Worm (Caenorhabditis elegans) whole organism, L1 larva: ENCODE measurements around the gene mel-46.
A peak's percentile ranks its signal among the peaks of the same experiment; 100 is the strongest.

Experiments used
- C04F5.9 ChIP-seq: sonication (generic microtip); optimal IDR thresholded peaks from 2 replicates; lab custom pipeline; 2016; ENCODE audit warnings: missing genetic modification characterization, missing compliant biosample characterization
- C16A3.4 ChIP-seq: fragments of 150-350 bp; optimal IDR thresholded peaks from 2 replicates; lab custom pipeline; 2014; ENCODE audit warnings: missing biosample characterization, missing genetic modification characterization
- aha-1 ChIP-seq: fragments of 150-350 bp; optimal IDR thresholded peaks from 2 replicates; lab custom pipeline; 2014; ENCODE audit warnings: missing biosample characterization, missing genetic modification characterization
- alr-1 ChIP-seq: fragments of 200-800 bp; sonication (Bioruptor generic); optimal IDR thresholded peaks from 2 replicates; lab custom pipeline; 2018; ENCODE audit warnings: borderline replicate concordance, mild to moderate bottlenecking, missing genetic modification characterization, missing compliant biosample characterization
- ama-1 ChIP-seq: fragments of 150-350 bp; optimal IDR thresholded peaks from 2 replicates; lab custom pipeline; 2014
- blmp-1 ChIP-seq: fragments of 150-350 bp; optimal IDR thresholded peaks from 2 replicates; lab custom pipeline; 2014; ENCODE audit warnings: missing biosample characterization, missing genetic modification characterization
- ceh-63 ChIP-seq: fragments of 200-800 bp; sonication (Bioruptor generic); optimal IDR thresholded peaks from 2 replicates; lab custom pipeline; 2018; ENCODE audit warnings: mild to moderate bottlenecking, missing genetic modification characterization, missing compliant biosample characterization
- ceh-8 ChIP-seq: fragments of 200-800 bp; sonication (Bioruptor generic); optimal IDR thresholded peaks from 2 replicates; lab custom pipeline; 2018; ENCODE audit warnings: mild to moderate bottlenecking, missing genetic modification characterization, moderate library complexity, missing compliant biosample characterization
- ceh-82 ChIP-seq, 3 experiments: fragments of 150-350 bp in 1 of 3; sonication (generic microtip) in 2 of 3; optimal IDR thresholded peaks; 2 replicates each; lab custom pipeline; 2014 to 2017; ENCODE audit warnings: missing biosample characterization in 3 of 3, missing genetic modification characterization in 3 of 3
- ceh-88 ChIP-seq: fragments of 200-800 bp; sonication (Bioruptor generic); IDR thresholded peaks from 2 replicates; pipeline ENCODE4 v1.3.6; 2022; ENCODE audit warnings: missing genetic modification characterization, missing compliant biosample characterization
- ceh-90 ChIP-seq: sonication (generic microtip); optimal IDR thresholded peaks from 2 replicates; lab custom pipeline; 2016; ENCODE audit warnings: missing genetic modification characterization, missing compliant biosample characterization
- dsc-1 ChIP-seq: sonication (generic microtip); optimal IDR thresholded peaks from 2 replicates; lab custom pipeline; 2016; ENCODE audit warnings: mild to moderate bottlenecking, missing genetic modification characterization, missing compliant biosample characterization
- efl-1 ChIP-seq, 4 experiments: fragments of 150-350 bp; optimal IDR thresholded peaks in 3 of 4; peaks in 1 of 4; 1 replicate in 1 of 4; 2 replicates in 3 of 4; lab custom pipeline; 2014; ENCODE audit warnings: missing biosample characterization in 2 of 4, missing genetic modification characterization in 2 of 4, missing genetic modification reagents in 2 of 4
- egl-27 ChIP-seq, 2 experiments: fragments of 150-350 bp in 1 of 2; sonication (generic microtip); optimal IDR thresholded peaks; 3 replicates each; lab custom pipeline; 2017 to 2018; ENCODE audit warnings: missing biosample characterization in 2 of 2, missing genetic modification characterization in 2 of 2, missing genetic modification reagents in 2 of 2
- elt-2 ChIP-seq: sonication (generic microtip); optimal IDR thresholded peaks from 2 replicates; lab custom pipeline; 2016; ENCODE audit warnings: missing genetic modification characterization, mild to moderate bottlenecking, inconsistent platforms, missing compliant biosample characterization, missing genetic modification reagents
- elt-3 ChIP-seq, 6 experiments: fragments of 150-350 bp in 1 of 6; sonication (generic microtip); optimal IDR thresholded peaks; 2 replicates each; lab custom pipeline; 2017 to 2018; ENCODE audit warnings: missing biosample characterization in 6 of 6, missing genetic modification characterization in 6 of 6, inconsistent platforms in 1 of 6
- ets-5 ChIP-seq: fragments of 200-800 bp; sonication (Bioruptor generic); IDR thresholded peaks from 2 replicates; pipeline ENCODE4 v1.3.6; 2022; ENCODE audit warnings: missing genetic modification characterization, missing compliant biosample characterization
- fkh-10 ChIP-seq: sonication (generic microtip); optimal IDR thresholded peaks from 2 replicates; lab custom pipeline; 2017; ENCODE audit warnings: missing biosample characterization, missing genetic modification reagents, missing genetic modification characterization
- fos-1 ChIP-seq: fragments of 150-350 bp; optimal IDR thresholded peaks from 2 replicates; lab custom pipeline; 2014; ENCODE audit warnings: missing biosample characterization, missing genetic modification characterization
- grh-1 ChIP-seq: fragments of 200-800 bp; sonication (Bioruptor generic); IDR thresholded peaks from 2 replicates; pipeline ENCODE4 v1.3.6; 2022; ENCODE audit warnings: missing genetic modification reagents, missing genetic modification characterization, missing compliant biosample characterization
- hlh-17 ChIP-seq: fragments of 200-800 bp; sonication (Bioruptor generic); optimal IDR thresholded peaks from 2 replicates; lab custom pipeline; 2018; ENCODE audit warnings: missing genetic modification characterization, mild to moderate bottlenecking, missing compliant biosample characterization, moderate library complexity, borderline replicate concordance
- irx-1 ChIP-seq: sonication (generic microtip); optimal IDR thresholded peaks from 2 replicates; lab custom pipeline; 2016; ENCODE audit warnings: missing genetic modification characterization, missing compliant biosample characterization
- isw-1 ChIP-seq: fragments of 200-800 bp; sonication (Bioruptor generic); IDR thresholded peaks from 2 replicates; pipeline ENCODE4 v1.3.6; 2022; ENCODE audit warnings: missing genetic modification characterization, missing compliant biosample characterization
- jun-1 ChIP-seq: fragments of 150-350 bp; optimal IDR thresholded peaks from 2 replicates; lab custom pipeline; 2014; ENCODE audit warnings: missing biosample characterization, missing genetic modification reagents, missing genetic modification characterization
- lin-13 ChIP-seq: fragments of 150-350 bp; optimal IDR thresholded peaks from 2 replicates; lab custom pipeline; 2014; ENCODE audit warnings: missing biosample characterization, missing genetic modification reagents, missing genetic modification characterization
- lin-35 ChIP-seq, 2 experiments: fragments of 150-350 bp; optimal IDR thresholded peaks; 2 replicates each; lab custom pipeline; 2014; ENCODE audit warnings: missing biosample characterization in 2 of 2, missing genetic modification characterization in 2 of 2, missing genetic modification reagents in 2 of 2
- lin-39 ChIP-seq: fragments of 150-350 bp; optimal IDR thresholded peaks from 2 replicates; lab custom pipeline; 2014; ENCODE audit warnings: missing biosample characterization, missing genetic modification reagents, missing genetic modification characterization
- lir-3 ChIP-seq: sonication (generic microtip); optimal IDR thresholded peaks from 2 replicates; lab custom pipeline; 2016; ENCODE audit warnings: mild to moderate bottlenecking, missing genetic modification characterization, moderate library complexity, missing compliant biosample characterization; ENCODE audit not compliant: poor library complexity
- mab-9 ChIP-seq: fragments of 200-800 bp; sonication (Bioruptor generic); IDR thresholded peaks from 2 replicates; pipeline ENCODE4 v1.3.6; 2022; ENCODE audit warnings: missing genetic modification reagents, missing genetic modification characterization, missing compliant biosample characterization
- mdl-1 ChIP-seq, 2 experiments: fragments of 150-350 bp; optimal IDR thresholded peaks; 2 replicates each; lab custom pipeline; 2014 to 2017; ENCODE audit warnings: missing biosample characterization in 2 of 2, missing genetic modification characterization in 2 of 2, inconsistent platforms in 1 of 2
- mef-2 ChIP-seq: fragments of 150-350 bp; optimal IDR thresholded peaks from 2 replicates; lab custom pipeline; 2014; ENCODE audit warnings: missing biosample characterization, missing genetic modification characterization
- mep-1 ChIP-seq: fragments of 150-350 bp; optimal IDR thresholded peaks from 2 replicates; lab custom pipeline; 2014; ENCODE audit warnings: missing biosample characterization, missing genetic modification characterization
- nhr-12 ChIP-seq: sonication (generic microtip); optimal IDR thresholded peaks from 2 replicates; lab custom pipeline; 2017; ENCODE audit warnings: missing biosample characterization, missing genetic modification characterization
- nhr-28 ChIP-seq: fragments of 150-350 bp; optimal IDR thresholded peaks from 2 replicates; lab custom pipeline; 2014; ENCODE audit warnings: missing biosample characterization, missing genetic modification characterization
- nhr-47 ChIP-seq: sonication (generic microtip); optimal IDR thresholded peaks from 2 replicates; lab custom pipeline; 2016; ENCODE audit warnings: mild to moderate bottlenecking, missing genetic modification characterization, moderate library complexity, missing compliant biosample characterization
- nhr-76 ChIP-seq: sonication (generic microtip); optimal IDR thresholded peaks from 2 replicates; lab custom pipeline; 2017; ENCODE audit warnings: missing biosample characterization, missing genetic modification characterization
- nhr-85 ChIP-seq: sonication (generic microtip); peaks from one replicate; lab custom pipeline; 2016; ENCODE audit warnings: missing genetic modification characterization, inconsistent platforms, missing compliant biosample characterization
- nhr-90 ChIP-seq: sonication (generic microtip); optimal IDR thresholded peaks from 2 replicates; lab custom pipeline; 2016; ENCODE audit warnings: mild to moderate bottlenecking, missing genetic modification characterization, missing compliant biosample characterization; ENCODE audit not compliant: poor library complexity
- pag-3 ChIP-seq: sonication (generic microtip); optimal IDR thresholded peaks from 2 replicates; lab custom pipeline; 2017; ENCODE audit warnings: missing genetic modification characterization, mild to moderate bottlenecking, missing compliant biosample characterization, antibody characterized with exemption, borderline replicate concordance; ENCODE audit not compliant: insufficient read depth
- pqm-1 ChIP-seq: sonication (generic microtip); optimal IDR thresholded peaks from 3 replicates; lab custom pipeline; 2017; ENCODE audit warnings: missing biosample characterization, missing genetic modification characterization
- rnt-1 ChIP-seq: sonication (generic microtip); optimal IDR thresholded peaks from 2 replicates; lab custom pipeline; 2016; ENCODE audit warnings: mild to moderate bottlenecking, missing genetic modification characterization, moderate library complexity, missing compliant biosample characterization
- skn-1 ChIP-seq: fragments of 150-350 bp; optimal IDR thresholded peaks from 2 replicates; lab custom pipeline; 2014; ENCODE audit warnings: missing biosample characterization, missing genetic modification characterization
- snu-23 ChIP-seq: sonication (generic microtip); optimal IDR thresholded peaks from 2 replicates; lab custom pipeline; 2016; ENCODE audit warnings: missing genetic modification characterization, missing compliant biosample characterization
- sox-4 ChIP-seq: sonication (generic microtip); optimal IDR thresholded peaks from 2 replicates; lab custom pipeline; 2016; ENCODE audit warnings: missing genetic modification characterization, missing compliant biosample characterization
- sptf-1 ChIP-seq: fragments of 150-350 bp; optimal IDR thresholded peaks from 2 replicates; lab custom pipeline; 2014; ENCODE audit warnings: missing biosample characterization, missing genetic modification characterization
- sup-37 ChIP-seq: fragments of 200-800 bp; sonication (Bioruptor generic); optimal IDR thresholded peaks from 2 replicates; lab custom pipeline; 2018; ENCODE audit warnings: mild to moderate bottlenecking, missing genetic modification characterization, missing compliant biosample characterization
- tlp-1 ChIP-seq: fragments of 150-350 bp; optimal IDR thresholded peaks from 2 replicates; lab custom pipeline; 2014; ENCODE audit warnings: missing biosample characterization, missing genetic modification characterization
- unc-130 ChIP-seq: fragments of 150-350 bp; optimal IDR thresholded peaks from 2 replicates; lab custom pipeline; 2017; ENCODE audit warnings: missing biosample characterization, missing genetic modification characterization, inconsistent platforms
- unc-86 ChIP-seq: sonication (generic microtip); optimal IDR thresholded peaks from 2 replicates; lab custom pipeline; 2016; ENCODE audit warnings: missing genetic modification characterization, missing compliant biosample characterization
- vab-15 ChIP-seq: sonication (generic microtip); optimal IDR thresholded peaks from 2 replicates; lab custom pipeline; 2017; ENCODE audit warnings: missing genotype, mild to moderate bottlenecking, missing genetic modification characterization, missing compliant biosample characterization
- xbp-1 ChIP-seq: sonication (generic microtip); optimal IDR thresholded peaks from 2 replicates; lab custom pipeline; 2016; ENCODE audit warnings: missing genetic modification characterization, missing compliant biosample characterization
- zag-1 ChIP-seq: fragments of 150-350 bp; optimal IDR thresholded peaks from 2 replicates; lab custom pipeline; 2014; ENCODE audit warnings: missing biosample characterization, missing genetic modification characterization
- zip-4 ChIP-seq: fragments of 200-800 bp; sonication (Bioruptor generic); optimal IDR thresholded peaks from 2 replicates; lab custom pipeline; 2018; ENCODE audit warnings: mild to moderate bottlenecking, missing genetic modification characterization, moderate library complexity, missing compliant biosample characterization

mel-46 gene

DNA sequence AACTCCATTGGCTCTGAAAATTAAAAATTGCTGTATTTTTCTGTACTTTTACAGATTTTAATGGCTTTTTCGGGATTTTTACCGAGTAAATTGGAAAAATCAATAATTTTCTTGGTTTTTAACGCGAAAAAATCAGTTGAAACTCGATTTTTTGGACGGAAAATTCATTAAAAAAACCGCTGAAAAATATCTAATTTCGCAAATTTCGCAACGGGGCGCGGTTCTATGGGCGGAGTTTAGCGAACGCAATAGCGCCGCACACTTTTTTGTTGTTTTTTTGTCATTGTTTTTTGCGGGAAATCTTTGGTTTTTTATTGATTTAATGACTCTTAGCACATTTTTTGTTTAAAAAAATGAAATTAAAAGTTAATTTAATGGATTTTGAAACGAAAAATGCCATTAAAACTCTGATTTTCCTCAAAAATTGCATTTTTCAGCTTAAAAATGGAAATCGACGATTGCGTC is at the start of gene mel-46, which contains the start of gene lsy-13:
mel-46 (minus strand) TSS at position 51 of the 465 bp plus-strand sequence.
lsy-13 (plus strand) TSS at position 440 of the 465 bp plus-strand sequence.
- no peak for TF ChIP-seq nhr-90
- TF ChIP-seq vab-15 (tag; lab: Kevin White, UChicago), result no peak
- peak; percentile 58 for TF ChIP-seq snu-23 (GFP tag; lab: Kevin White, UChicago)
- TF ChIP-seq pag-3 (tag; lab: Kevin White, UChicago), result no peak
- peak; percentile 62 for TF ChIP-seq C16A3.4
- TF ChIP-seq pqm-1 (tag; lab: Kevin White, UChicago), result no peak
- no peak for TF ChIP-seq hlh-17 (GFP tag; lab: Kevin White, UChicago)
- TF ChIP-seq mef-2 (tag; lab: Kevin White, UChicago), result no peak
- TF ChIP-seq irx-1 (tag; lab: Kevin White, UChicago), result no peak
- TF ChIP-seq jun-1 (tag; lab: Kevin White, UChicago), result no peak
- TF ChIP-seq efl-1 (optimal IDR thresholded peaks at IDR 0.05; lab: Kevin White, UChicago), result peak; percentile 42 to 43
- TF ChIP-seq efl-1 (GFP tag; optimal IDR thresholded peaks at IDR 0.05 in 1 of 2; lab: Kevin White, UChicago), result peak; percentile 48 to 81
- TF ChIP-seq isw-1, result peak; percentile 26; the same call in 1 of the 2 replicates
- TF ChIP-seq ceh-8 (GFP tag; lab: Kevin White, UChicago), result no peak
- peak; percentile 20 for TF ChIP-seq blmp-1 (tag; lab: Kevin White, UChicago)
- peak; percentile 30 to 43 for TF ChIP-seq lin-35 (GFP tag; optimal IDR thresholded peaks at IDR 0.05; lab: Kevin White, UChicago)
- TF ChIP-seq ama-1 (lab: Kevin White, UChicago), result no peak
- no peak for TF ChIP-seq nhr-47 (tag; lab: Kevin White, UChicago)
- TF ChIP-seq elt-2, result no peak
- TF ChIP-seq egl-27 (tag; optimal IDR thresholded peaks at IDR 0.05; lab: Kevin White, UChicago), result no peak
- no peak for TF ChIP-seq ceh-88 (GFP tag; lab: Robert Waterston, UW)
- no peak for TF ChIP-seq aha-1 (tag; lab: Kevin White, UChicago)
- peak; percentile 95 for TF ChIP-seq skn-1 (tag; lab: Kevin White, UChicago)
- no peak for TF ChIP-seq fos-1 (tag; lab: Kevin White, UChicago)
- no peak for TF ChIP-seq ceh-63 (GFP tag; lab: Kevin White, UChicago)
- TF ChIP-seq C04F5.9, result no peak
- no peak for TF ChIP-seq tlp-1 (tag; lab: Kevin White, UChicago)
- TF ChIP-seq lin-39, result no peak
- TF ChIP-seq alr-1 (tag; lab: Kevin White, UChicago), result no peak
- TF ChIP-seq sptf-1, result no peak
- TF ChIP-seq ceh-90 (tag; lab: Kevin White, UChicago), result no peak
- TF ChIP-seq rnt-1 (tag; lab: Kevin White, UChicago), result no peak
- TF ChIP-seq xbp-1, result peak; percentile 48
- TF ChIP-seq sup-37 (GFP tag; lab: Kevin White, UChicago), result no peak
- TF ChIP-seq grh-1 (GFP tag; lab: Robert Waterston, UW), result no peak
- TF ChIP-seq mep-1 (tag; lab: Kevin White, UChicago), result peak; percentile 53
- TF ChIP-seq mab-9, result no peak
- no peak for TF ChIP-seq ets-5
- TF ChIP-seq dsc-1, result peak; percentile 9
- TF ChIP-seq unc-130, result peak; percentile 4
- no peak for TF ChIP-seq elt-3 (tag; optimal IDR thresholded peaks at IDR 0.05; lab: Kevin White, UChicago)
- no peak for TF ChIP-seq sox-4 (tag; lab: Kevin White, UChicago)
- TF ChIP-seq fkh-10 (GFP tag; lab: Kevin White, UChicago), result no peak
- no peak for TF ChIP-seq nhr-85 (tag; lab: Kevin White, UChicago)
- no peak for TF ChIP-seq lin-13 (GFP tag; lab: Kevin White, UChicago)
- TF ChIP-seq nhr-28, result no peak
- TF ChIP-seq mdl-1 (tag; optimal IDR thresholded peaks at IDR 0.05; lab: Kevin White, UChicago), result no peak
- no peak for TF ChIP-seq nhr-12
- TF ChIP-seq unc-86, result peak; percentile 11
- TF ChIP-seq nhr-76 (tag; lab: Kevin White, UChicago), result no peak
- peak; percentile 62 for TF ChIP-seq zip-4 (GFP tag; lab: Kevin White, UChicago)
- TF ChIP-seq zag-1 (tag; lab: Kevin White, UChicago), result no peak
- TF ChIP-seq lir-3 (tag; lab: Kevin White, UChicago), result no peak
- TF ChIP-seq ceh-82 (tag; optimal IDR thresholded peaks at IDR 0.05; lab: Kevin White, UChicago), result peak; percentile 69 to 75 (median 70)
